Worm (Caenorhabditis elegans) whole organism, early embryonic: ENCODE data around the gene T08G3.6.

Source experiments
- B0310.2 ChIP-seq: sonication (generic microtip); optimal IDR thresholded peaks from 2 replicates; lab custom pipeline; 2016; ENCODE audit warnings: mild to moderate bottlenecking, missing genetic modification characterization, missing compliant biosample characterization
- F13C5.2 ChIP-seq: sonication (generic microtip); optimal IDR thresholded peaks from 2 replicates; lab custom pipeline; 2017; ENCODE audit warnings: mild to moderate bottlenecking, missing genetic modification characterization, inconsistent platforms, missing compliant biosample characterization
- aly-1 ChIP-seq: sonication (generic microtip); optimal IDR thresholded peaks from 2 replicates; lab custom pipeline; 2016; ENCODE audit warnings: missing genetic modification characterization, missing compliant biosample characterization
- ama-1 ChIP-seq: fragments of 150-350 bp; optimal IDR thresholded peaks from 2 replicates; lab custom pipeline; 2014
- ceh-13 ChIP-seq: fragments of 200-800 bp; sonication (Bioruptor generic); optimal IDR thresholded peaks from 2 replicates; lab custom pipeline; 2018; ENCODE audit warnings: mild to moderate bottlenecking, missing genetic modification characterization, missing compliant biosample characterization
- ceh-36 ChIP-seq: sonication (generic microtip); optimal IDR thresholded peaks from 2 replicates; lab custom pipeline; 2016; ENCODE audit warnings: missing genetic modification characterization, inconsistent platforms, missing compliant biosample characterization
- ets-7 ChIP-seq: sonication (generic microtip); optimal IDR thresholded peaks from 2 replicates; lab custom pipeline; 2016; ENCODE audit warnings: missing genotype, missing genetic modification characterization, missing compliant biosample characterization
- flt-1 ChIP-seq: fragments of 200-800 bp; sonication (Bioruptor generic); IDR thresholded peaks from 2 replicates; pipeline ENCODE4 v1.3.6; 2022; ENCODE audit warnings: missing genetic modification characterization, missing compliant biosample characterization
- hmbx-1 ChIP-seq: sonication (generic microtip); optimal IDR thresholded peaks from 2 replicates; lab custom pipeline; 2016; ENCODE audit warnings: mild to moderate bottlenecking, missing genetic modification characterization, missing compliant biosample characterization
- hmg-4 ChIP-seq: fragments of 200-800 bp; sonication (Bioruptor generic); optimal IDR thresholded peaks from 2 replicates; lab custom pipeline; 2018; ENCODE audit warnings: mild to moderate bottlenecking, missing genetic modification characterization, missing compliant biosample characterization
- hnd-1 ChIP-seq: sonication (generic microtip); optimal IDR thresholded peaks from 2 replicates; lab custom pipeline; 2016; ENCODE audit warnings: missing genetic modification characterization, missing compliant biosample characterization
- pes-1 ChIP-seq: fragments of 200-800 bp; sonication (Bioruptor generic); IDR thresholded peaks from 2 replicates; pipeline ENCODE4 v1.3.6; 2022; ENCODE audit warnings: missing genetic modification reagents, missing genetic modification characterization, missing compliant biosample characterization
- scrt-1 ChIP-seq: fragments of 200-800 bp; sonication (Bioruptor generic); IDR thresholded peaks from 2 replicates; pipeline ENCODE4 v1.3.6; 2022; ENCODE audit warnings: missing genetic modification characterization, missing compliant biosample characterization
- sea-1 ChIP-seq: fragments of 200-800 bp; sonication (Bioruptor generic); conservative IDR thresholded peaks from 2 replicates; pipeline ENCODE4 v1.3.6; 2022; ENCODE audit warnings: missing genetic modification characterization, missing compliant biosample characterization
- tbx-11 ChIP-seq: fragments of 200-800 bp; sonication (Bioruptor generic); IDR thresholded peaks from 2 replicates; pipeline ENCODE4 v1.3.6; 2022; ENCODE audit warnings: missing genetic modification characterization, missing compliant biosample characterization
- tbx-37 ChIP-seq: fragments of 200-800 bp; sonication (Bioruptor generic); conservative IDR thresholded peaks from 2 replicates; pipeline ENCODE4 v1.3.6; 2022; ENCODE audit warnings: missing genetic modification reagents, missing genetic modification characterization, missing compliant biosample characterization
- tra-4 ChIP-seq: sonication (generic microtip); optimal IDR thresholded peaks from 2 replicates; lab custom pipeline; 2017; ENCODE audit warnings: missing genetic modification characterization, missing compliant biosample characterization

Gene T08G3.6

ce11 chrV:16480919-16481630 lies 35.3 kb downstream of the T08G3.6 start, which contains the start of the genes F57E7.4 and spig-6:
TSS of gene F57E7.4 (minus strand) at chrV:16481019.
TSS of gene spig-6 (plus strand) at chrV:16481580.
- no peak for TF ChIP-seq sea-1 (GFP tag; lab: Robert Waterston, UW)
- TF ChIP-seq aly-1 (tag; lab: Kevin White, UChicago): no peak
- no peak for TF ChIP-seq ets-7 (tag; lab: Kevin White, UChicago)
- no peak for TF ChIP-seq pes-1
- TF ChIP-seq tbx-11 (GFP tag; lab: Robert Waterston, UW): no peak
- TF ChIP-seq ceh-13: no peak
- no peak for TF ChIP-seq hmg-4 (GFP tag; lab: Kevin White, UChicago)
- TF ChIP-seq scrt-1 (GFP tag; lab: Robert Waterston, UW): no peak
- TF ChIP-seq tra-4 (tag; lab: Kevin White, UChicago): no peak
- TF ChIP-seq hnd-1 (tag; lab: Kevin White, UChicago): no peak
- TF ChIP-seq ceh-36 (tag; lab: Kevin White, UChicago): no peak

- TF ChIP-seq tbx-37 (GFP tag; lab: Robert Waterston, UW): no peak
- TF ChIP-seq F13C5.2 (tag; lab: Kevin White, UChicago): no peak
- TF ChIP-seq scrt-1 (GFP tag; lab: Robert Waterston, UW): no peak
- TF ChIP-seq tbx-11 (GFP tag; lab: Robert Waterston, UW): no peak
Observed at ce11 chrV:16483044-16483443, 37.3 kb downstream of the T08G3.6 start, which contains the start of gene F57E7.2. TSS of gene F57E7.2 (minus strand) at chrV:16483144.

ce11 chrV:16483681-16484080 lies 37.9 kb downstream of the T08G3.6 start, which contains the start of gene srh-139:
TSS of gene srh-139 (plus strand) at chrV:16483981.
- TF ChIP-seq tbx-37 (GFP tag; lab: Robert Waterston, UW): no peak
- no peak for TF ChIP-seq tra-4 (tag; lab: Kevin White, UChicago)

- TF ChIP-seq F13C5.2 (tag; lab: Kevin White, UChicago) (no peak), hnd-1 (tag; lab: Kevin White, UChicago) (no peak), pes-1 (no peak), ets-7 (tag; lab: Kevin White, UChicago) (no peak), tbx-37 (GFP tag; lab: Robert Waterston, UW) (no peak), aly-1 (tag; lab: Kevin White, UChicago) (no peak), flt-1 (GFP tag; lab: Robert Waterston, UW) (no peak), hmbx-1 (tag; lab: Kevin White, UChicago) (no peak)
Observed at ce11 chrV:16487474-16487873, 41.7 kb downstream of the T08G3.6 start, which contains the start of gene Y32B12A.5. TSS of gene Y32B12A.5 (minus strand) at chrV:16487574.

- TF ChIP-seq scrt-1 (GFP tag; lab: Robert Waterston, UW) (no peak), pes-1 (no peak)
Observed at ce11 chrV:16488172-16488571, 42.4 kb downstream of the T08G3.6 start, which contains the start of gene sqst-4. TSS of gene sqst-4 (plus strand) at chrV:16488472.

ce11 chrV:16494359-16494758 lies 48.6 kb downstream of the T08G3.6 start, which contains the start of gene comt-2:
TSS of gene comt-2 (minus strand) at chrV:16494489.
- TF ChIP-seq F13C5.2 (tag; lab: Kevin White, UChicago) (no peak), pes-1 (no peak), tbx-11 (GFP tag; lab: Robert Waterston, UW) (no peak), B0310.2 (tag; lab: Kevin White, UChicago) (no peak), ama-1 (no peak), flt-1 (GFP tag; lab: Robert Waterston, UW) (no peak), tbx-37 (GFP tag; lab: Robert Waterston, UW) (no peak), tra-4 (tag; lab: Kevin White, UChicago) (no peak), hmg-4 (GFP tag; lab: Kevin White, UChicago) (no peak), scrt-1 (GFP tag; lab: Robert Waterston, UW) (no peak), sea-1 (GFP tag; lab: Robert Waterston, UW) (no peak), aly-1 (tag; lab: Kevin White, UChicago) (no peak), ceh-36 (tag; lab: Kevin White, UChicago) (no peak), ets-7 (tag; lab: Kevin White, UChicago) (no peak), hnd-1 (tag; lab: Kevin White, UChicago) (no peak), ceh-13 (no peak)
